Fruit fly (Drosophila melanogaster): ENCODE data around the gene C15.

The C15 gene

dm6 chr3R:21481960-21482359 lies 17.8 kb upstream of the C15 start, which contains the start of gene Fancm (continued):
- TF ChIP-seq CG9215 (GFP tag; IDR thresholded peaks at IDR 0.05) (peak; percentile 30; the same call in 1 of the 2 replicates), tx (GFP tag; optimal IDR thresholded peaks at IDR 0.05) (peak; percentile 74), BtbVII (GFP tag; optimal IDR thresholded peaks at IDR 0.05) (no peak), gsb-n (tag; optimal IDR thresholded peaks at IDR 0.05) (no peak), Side (GFP tag; optimal IDR thresholded peaks at IDR 0.05) (peak; percentile 71), CG30020 (tag; optimal IDR thresholded peaks at IDR 0.05) (no peak), kay (GFP tag; optimal IDR thresholded peaks at IDR 0.05) (peak; percentile 47), Dref (GFP tag; IDR thresholded peaks at IDR 0.05) (peak; percentile 68), zen (tag; optimal IDR thresholded peaks at IDR 0.05) (peak; percentile 59), bcd (GFP tag; optimal IDR thresholded peaks at IDR 0.05) (peak; percentile 84), CG2116 (GFP tag; optimal IDR thresholded peaks at IDR 0.05) (peak; percentile 79), CG3163 (GFP tag; optimal IDR thresholded peaks at IDR 0.05) (peak; percentile 49), tup (GFP tag; optimal IDR thresholded peaks at IDR 0.05) (peak; percentile 41), HmgD (GFP tag; optimal IDR thresholded peaks at IDR 0.05) (peak; percentile 94), CG9797 (GFP tag; optimal IDR thresholded peaks at IDR 0.05) (peak; percentile 67), nerfin-2 (GFP tag; IDR thresholded peaks at IDR 0.05; ENCODE audit: partially characterized antibody) (no peak), CG34224 (GFP tag; IDR thresholded peaks at IDR 0.05; ENCODE audit: partially characterized antibody) (peak; percentile 56; the same call in 2 of the 3 replicates), NC2α (GFP tag; optimal IDR thresholded peaks at IDR 0.05) (peak; percentile 29), CG17912 (GFP tag; optimal IDR thresholded peaks at IDR 0.05) (peak; percentile 1), ind (GFP tag; optimal IDR thresholded peaks at IDR 0.05) (peak; percentile 68), pho (GFP tag; optimal IDR thresholded peaks at IDR 0.05) (peak; percentile 78), bab2 (GFP tag; optimal IDR thresholded peaks at IDR 0.05) (peak; percentile 79), CG15696 (tag; optimal IDR thresholded peaks at IDR 0.05) (peak; percentile 56), CG4820 (GFP tag; optimal IDR thresholded peaks at IDR 0.05) (peak; percentile 67), CG3995 (GFP tag; optimal IDR thresholded peaks at IDR 0.05) (peak; percentile 84), trh (GFP tag; optimal IDR thresholded peaks at IDR 0.05) (peak; percentile 25), da (GFP tag; optimal IDR thresholded peaks at IDR 0.05) (peak; percentile 52), YL-1 (GFP tag; optimal IDR thresholded peaks at IDR 0.05) (peak; percentile 52), fu2 (GFP tag; optimal IDR thresholded peaks at IDR 0.05) (peak; percentile 70), CG33557 (GFP tag; optimal IDR thresholded peaks at IDR 0.05) (peak; percentile 40), Hr39 (optimal IDR thresholded peaks at IDR 0.05) (no peak), cwo (GFP tag; optimal IDR thresholded peaks at IDR 0.05) (no peak), bowl (GFP tag; IDR thresholded peaks at IDR 0.05) (no peak), H2.0 (GFP tag; IDR thresholded peaks at IDR 0.05) (peak; percentile 23; the same call in 1 of the 2 replicates), CG17359 (tag; optimal IDR thresholded peaks at IDR 0.05) (peak; percentile 31), Atf3 (GFP tag; optimal IDR thresholded peaks at IDR 0.05) (peak; percentile 38), CG3407 (GFP tag; optimal IDR thresholded peaks at IDR 0.05) (peak; percentile 12), PHDP (tag; optimal IDR thresholded peaks at IDR 0.05) (peak; percentile 33), CG12155 (GFP tag; optimal IDR thresholded peaks at IDR 0.05) (peak; percentile 80), vfl (GFP tag; optimal IDR thresholded peaks at IDR 0.05) (peak; percentile 77), CG12659 (GFP tag; optimal IDR thresholded peaks at IDR 0.05) (peak; percentile 83), sim (GFP tag; IDR thresholded peaks at IDR 0.05) (no peak), CG18011 (GFP tag; optimal IDR thresholded peaks at IDR 0.05) (peak; percentile 34), dpn (GFP tag; optimal IDR thresholded peaks at IDR 0.05) (peak; percentile 77 to 86), sens (GFP tag) (peak; percentile 94), Meics (GFP tag; optimal IDR thresholded peaks at IDR 0.05) (peak; percentile 50), CG10366 (GFP tag; IDR thresholded peaks at IDR 0.05) (peak; percentile 36), amos (GFP tag; IDR thresholded peaks at IDR 0.05; ENCODE audit: partially characterized antibody) (peak; percentile 70), lmd (GFP tag; IDR thresholded peaks at IDR 0.05) (peak; percentile 66), Bteb2 (GFP tag; optimal IDR thresholded peaks at IDR 0.05) (peak; percentile 44), Fer3 (tag; optimal IDR thresholded peaks at IDR 0.05) (peak; percentile 35), Lpt (GFP tag; optimal IDR thresholded peaks at IDR 0.05) (no peak)
